Fruit fly (Drosophila melanogaster) whole organism, embryonic: ENCODE measurements around the gene CG1635.

ENCODE experiments used
- B-H2 ChIP-seq: fragments of 200-800 bp; sonication (Bioruptor generic); optimal IDR thresholded peaks from 2 replicates; lab custom pipeline; 2018; ENCODE audit warnings: missing biosample characterization, mild to moderate bottlenecking, missing genetic modification characterization
- Bgb ChIP-seq: fragments of 200-800 bp; sonication (Bioruptor generic); IDR thresholded peaks from 2 replicates; pipeline ENCODE4 v1.3.6; 2022; ENCODE audit warnings: missing biosample characterization, missing genetic modification characterization; ENCODE audit not compliant: partially characterized antibody
- BtbVII ChIP-seq: fragments of 200-800 bp; sonication (Bioruptor generic); optimal IDR thresholded peaks from 3 replicates; lab custom pipeline; 2017; ENCODE audit warnings: missing biosample characterization, mild to moderate bottlenecking, missing genetic modification characterization
- CG10209 ChIP-seq: fragments of 200-800 bp; sonication (Bioruptor generic); optimal IDR thresholded peaks from 3 replicates; lab custom pipeline; 2017; ENCODE audit warnings: missing biosample characterization, mild to moderate bottlenecking, missing genetic modification characterization, missing genetic modification reagents
- CG13894 ChIP-seq: fragments of 200-800 bp; sonication (Bioruptor generic); optimal IDR thresholded peaks from 3 replicates; lab custom pipeline; 2018; ENCODE audit warnings: missing biosample characterization, mild to moderate bottlenecking, missing genetic modification characterization, moderate library complexity
- CG14710 ChIP-seq: fragments of 200-800 bp; sonication (Bioruptor generic); optimal IDR thresholded peaks from 3 replicates; lab custom pipeline; 2019; ENCODE audit warnings: missing biosample characterization, mild to moderate bottlenecking, missing genetic modification characterization, moderate library complexity
- CG15269 ChIP-seq: fragments of 200-800 bp; sonication (Bioruptor generic); optimal IDR thresholded peaks from 2 replicates; lab custom pipeline; 2018; ENCODE audit warnings: missing biosample characterization, mild to moderate bottlenecking, missing genetic modification characterization, moderate library complexity
- CG2116 ChIP-seq: fragments of 200-800 bp; sonication (Bioruptor generic); optimal IDR thresholded peaks from 3 replicates; lab custom pipeline; 2018; ENCODE audit warnings: missing biosample characterization, mild to moderate bottlenecking, missing genetic modification characterization
- CG2678 ChIP-seq: fragments of 200-800 bp; sonication (Bioruptor generic); optimal IDR thresholded peaks from 3 replicates; lab custom pipeline; 2019; ENCODE audit warnings: missing biosample characterization, mild to moderate bottlenecking, missing genetic modification characterization, moderate library complexity
- CG30403 ChIP-seq: fragments of 200-800 bp; sonication (Bioruptor generic); optimal IDR thresholded peaks from 3 replicates; lab custom pipeline; 2016; ENCODE audit warnings: missing biosample characterization, missing genetic modification characterization
- CG3281 ChIP-seq: fragments of 200-800 bp; sonication (Bioruptor generic); optimal IDR thresholded peaks from 3 replicates; lab custom pipeline; 2017; ENCODE audit warnings: missing biosample characterization, mild to moderate bottlenecking, missing genetic modification characterization
- CG33213 ChIP-seq: fragments of 200-800 bp; sonication (Bioruptor generic); optimal IDR thresholded peaks from 3 replicates; lab custom pipeline; 2016; ENCODE audit warnings: missing biosample characterization, missing genetic modification characterization
- CG3726 ChIP-seq: fragments of 200-800 bp; sonication (Bioruptor generic); IDR thresholded peaks from 3 replicates; pipeline ENCODE4, ENCODE4 v1.3.6; 2022; ENCODE audit warnings: missing biosample characterization, missing genetic modification characterization
- CG4854 ChIP-seq: fragments of 200-800 bp; sonication (Bioruptor generic); optimal IDR thresholded peaks from 2 replicates; lab custom pipeline; 2016; ENCODE audit warnings: missing biosample characterization, missing genetic modification characterization, inconsistent platforms
- CG7839 ChIP-seq: fragments of 200-800 bp; sonication (Bioruptor generic); optimal IDR thresholded peaks from 3 replicates; lab custom pipeline; 2018; ENCODE audit warnings: missing biosample characterization, mild to moderate bottlenecking, missing genetic modification characterization, moderate library complexity
- CG8281 ChIP-seq: fragments of 200-800 bp; sonication (Bioruptor generic); optimal IDR thresholded peaks from 2 replicates; lab custom pipeline; 2018; ENCODE audit warnings: missing biosample characterization, mild to moderate bottlenecking, missing genetic modification characterization, moderate library complexity
- Eip74EF ChIP-seq, 2 experiments: fragments of 200-800 bp in 1 of 2; fragments of >200 bp in 1 of 2; sonication (Bioruptor generic) in 1 of 2; optimal IDR thresholded peaks; 2 replicates each; lab custom pipeline; 2017 to 2019; ENCODE audit warnings: missing biosample characterization in 2 of 2, missing genetic modification characterization in 2 of 2, mild to moderate bottlenecking in 1 of 2, moderate library complexity in 1 of 2
- Hr78 ChIP-seq, 2 experiments: fragments of 200-800 bp in 1 of 2; fragments of >200 bp in 1 of 2; sonication (Bioruptor generic) in 1 of 2; optimal IDR thresholded peaks; 2 replicates each; lab custom pipeline; 2017 to 2019; ENCODE audit warnings: missing biosample characterization in 2 of 2, missing genetic modification characterization in 2 of 2, mild to moderate bottlenecking in 1 of 2, moderate library complexity in 1 of 2
- Hsf ChIP-seq: fragments of 200-800 bp; sonication (Bioruptor generic); optimal IDR thresholded peaks from 3 replicates; lab custom pipeline; 2016; ENCODE audit warnings: missing biosample characterization, missing genetic modification characterization
- Med ChIP-seq: fragments of 200-800 bp; sonication (Bioruptor generic); peaks from one replicate; lab custom pipeline; 2016; ENCODE audit warnings: missing biosample characterization, missing genetic modification characterization, mild to moderate bottlenecking, inconsistent platforms, moderate library complexity
- Vsx1 ChIP-seq: fragments of 200-800 bp; sonication (Bioruptor generic); optimal IDR thresholded peaks from 2 replicates; lab custom pipeline; 2017; ENCODE audit warnings: missing biosample characterization, mild to moderate bottlenecking, missing genetic modification characterization, missing genetic modification reagents
- Xrp1 ChIP-seq: fragments of 200-800 bp; sonication (Bioruptor generic); IDR thresholded peaks from 2 replicates; pipeline ENCODE4 v1.3.6; 2022; ENCODE audit warnings: missing biosample characterization, missing genetic modification characterization
- chif ChIP-seq, 2 experiments: fragments of 200-800 bp; sonication (Bioruptor generic); optimal IDR thresholded peaks; 3 replicates each; lab custom pipeline; 2016; ENCODE audit warnings: missing biosample characterization in 2 of 2, missing genetic modification characterization in 2 of 2
- chinmo ChIP-seq: fragments of 200-800 bp; sonication (Bioruptor generic); IDR thresholded peaks from 4 replicates; pipeline ENCODE4 v1.3.6; 2022; ENCODE audit warnings: missing biosample characterization, missing genetic modification characterization; ENCODE audit not compliant: partially characterized antibody
- ftz-f1 ChIP-seq: fragments of 200-800 bp; sonication (Bioruptor generic); optimal IDR thresholded peaks from 2 replicates; lab custom pipeline; 2016; ENCODE audit warnings: missing biosample characterization, missing genetic modification characterization
- gcm ChIP-seq: fragments of 200-800 bp; sonication (Bioruptor generic); optimal IDR thresholded peaks from 2 replicates; lab custom pipeline; 2019; ENCODE audit warnings: missing biosample characterization, mild to moderate bottlenecking, missing genetic modification characterization, moderate library complexity
- kay ChIP-seq: fragments of 200-800 bp; sonication (Bioruptor generic); optimal IDR thresholded peaks from 2 replicates; lab custom pipeline; 2016; ENCODE audit warnings: missing biosample characterization, missing genetic modification characterization
- lilli ChIP-seq: fragments of 200-800 bp; sonication (Bioruptor generic); optimal IDR thresholded peaks from 3 replicates; lab custom pipeline; 2016; ENCODE audit warnings: missing biosample characterization, missing genetic modification characterization
- luna ChIP-seq: fragments of 200-800 bp; sonication (Bioruptor generic); optimal IDR thresholded peaks from 2 replicates; lab custom pipeline; 2016; ENCODE audit warnings: missing biosample characterization, missing genetic modification characterization
- mam ChIP-seq: fragments of 200-800 bp; sonication (Bioruptor generic); optimal IDR thresholded peaks from 3 replicates; lab custom pipeline; 2016; ENCODE audit warnings: missing biosample characterization, missing genetic modification characterization
- prd ChIP-seq, 3 experiments: fragments of >200 bp in 2 of 3; fragments of 200-800 bp in 1 of 3; sonication (Bioruptor generic) in 1 of 3; optimal IDR thresholded peaks in 2 of 3; IDR thresholded peaks in 1 of 3; 2 replicates in 2 of 3; 3 replicates in 1 of 3; pipeline versions ENCODE4 v1.3.6 to Lab custom; 2017 to 2022; ENCODE audit warnings: missing biosample characterization in 1 of 3, missing genetic modification characterization in 1 of 3
- sd ChIP-seq: fragments of 200-800 bp; sonication (Bioruptor generic); optimal IDR thresholded peaks from 3 replicates; lab custom pipeline; 2018; ENCODE audit warnings: missing biosample characterization, mild to moderate bottlenecking, missing genetic modification characterization, moderate library complexity
- slbo ChIP-seq: fragments of 200-800 bp; sonication (Bioruptor generic); IDR thresholded peaks from 2 replicates; pipeline ENCODE4 v1.3.6; 2022; ENCODE audit warnings: missing biosample characterization, missing genetic modification characterization
- stc ChIP-seq: fragments of 200-800 bp; sonication (Bioruptor generic); IDR thresholded peaks from 2 replicates; pipeline ENCODE4 v1.3.6; 2022; ENCODE audit warnings: missing biosample characterization, missing genetic modification characterization
- tll ChIP-seq, 2 experiments: fragments of 200-800 bp in 1 of 2; fragments of >200 bp in 1 of 2; sonication (Bioruptor generic) in 1 of 2; optimal IDR thresholded peaks; 2 replicates each; lab custom pipeline; 2017 to 2019; ENCODE audit warnings: missing biosample characterization in 2 of 2, missing genetic modification characterization in 2 of 2, mild to moderate bottlenecking in 1 of 2, moderate library complexity in 1 of 2
- vfl ChIP-seq: fragments of 200-800 bp; sonication (Bioruptor generic); optimal IDR thresholded peaks from 2 replicates; lab custom pipeline; 2016; ENCODE audit warnings: missing biosample characterization, missing genetic modification characterization
- wek ChIP-seq: fragments of 200-800 bp; sonication (Bioruptor generic); optimal IDR thresholded peaks from 3 replicates; lab custom pipeline; 2018; ENCODE audit warnings: missing biosample characterization, mild to moderate bottlenecking, missing genetic modification characterization, moderate library complexity
- zen2 ChIP-seq: fragments of 200-800 bp; sonication (Bioruptor generic); IDR thresholded peaks from 3 replicates; pipeline ENCODE4 v1.3.6; 2022; ENCODE audit warnings: missing biosample characterization, missing genetic modification characterization; ENCODE audit not compliant: partially characterized antibody

CG1635 gene

DNA sequence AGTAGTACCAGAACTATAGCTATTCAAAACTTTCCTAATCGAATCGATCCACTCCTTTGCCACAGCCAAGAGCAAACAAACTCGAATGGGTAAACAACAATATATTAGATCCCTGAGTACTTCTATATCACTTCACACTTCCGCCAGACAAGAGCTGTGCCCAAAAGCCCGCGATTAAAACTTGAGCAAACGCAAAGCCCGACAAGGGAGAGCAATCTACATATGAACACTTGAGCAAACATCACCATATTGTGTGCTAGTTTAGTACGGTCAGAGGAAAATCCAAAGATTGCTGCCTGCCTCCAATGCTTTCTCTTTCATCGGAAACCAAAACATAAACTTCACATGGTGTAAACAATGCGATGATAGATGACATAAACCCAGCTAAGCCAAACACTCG, 15.2 kb downstream of the CG1635 start (continued):
- TF ChIP-seq Xrp1 (GFP tag; lab: Robert Waterston, UW) (0 out of 2 replicates have a peak, but pooled peaks have one; percentile 6), stc (GFP tag; lab: Robert Waterston, UW) (no peak), wek (no peak), kay (peak; percentile 2), vfl (GFP tag; lab: Kevin White, UChicago) (no peak), CG30403 (no peak), CG15269 (tag; lab: Kevin White, UChicago) (no peak), CG3281 (peak; percentile 32), CG2116 (GFP tag; lab: Kevin White, UChicago) (no peak), B-H2 (GFP tag; lab: Kevin White, UChicago) (no peak), CG14710 (no peak), zen2 (GFP tag; lab: Robert Waterston, UW) (no peak), CG10209 (GFP tag; lab: Kevin White, UChicago) (no peak), CG7839 (no peak), tll (GFP tag; optimal IDR thresholded peaks at IDR 0.05; lab: Kevin White, UChicago) (no peak), Vsx1 (GFP tag; lab: Kevin White, UChicago) (no peak), luna (GFP tag; lab: Kevin White, UChicago) (no peak), chif (GFP tag; optimal IDR thresholded peaks at IDR 0.05; lab: Kevin White, UChicago) (no peak), CG3726 (GFP tag; lab: Robert Waterston, UW) (no peak)
- TF ChIP-seq, all 482 proteins: peak for 53

- TF ChIP-seq CG13894: peak; percentile 55
- TF ChIP-seq Bgb (GFP tag; lab: Robert Waterston, UW): 0 out of 2 replicates have a peak, but pooled peaks have one; percentile 10
- TF ChIP-seq prd (optimal IDR thresholded peaks at IDR 0.05; lab: Kevin White, UChicago): no peak
- TF ChIP-seq prd (GFP tag; IDR thresholded peaks at IDR 0.05; lab: Robert Waterston, UW): no peak
- TF ChIP-seq CG8281 (tag; lab: Kevin White, UChicago): peak; percentile 60
- TF ChIP-seq slbo: peak; percentile 36; the same call in 1 of the 2 replicates
- peak; percentile 72 for TF ChIP-seq ftz-f1
- no peak for TF ChIP-seq CG4854 (GFP tag; lab: Kevin White, UChicago)
- peak; percentile 90 for TF ChIP-seq chinmo (GFP tag; lab: Robert Waterston, UW)
- TF ChIP-seq Hr78 (GFP tag; optimal IDR thresholded peaks at IDR 0.05; lab: Kevin White, UChicago): peak in 1 of 2 experiments; percentile 95
- no peak for TF ChIP-seq CG2678
- peak; percentile 72 for TF ChIP-seq Med (GFP tag; lab: Kevin White, UChicago)
- no peak for TF ChIP-seq CG33213 (GFP tag; lab: Kevin White, UChicago)
- TF ChIP-seq mam (GFP tag; lab: Kevin White, UChicago): no peak
- peak; percentile 44 for TF ChIP-seq sd (tag; lab: Kevin White, UChicago)
- no peak for TF ChIP-seq Hsf (GFP tag; lab: Kevin White, UChicago)
- TF ChIP-seq BtbVII: no peak
- peak; percentile 10 for TF ChIP-seq lilli
- TF ChIP-seq gcm (GFP tag; lab: Kevin White, UChicago): peak; percentile 62
- peak in 1 of 2 experiments; percentile 83 for TF ChIP-seq Eip74EF (GFP tag; optimal IDR thresholded peaks at IDR 0.05; lab: Kevin White, UChicago)
Observed at dm6 chr3R:31604409-31605116, 16.1 kb downstream of the CG1635 start.
